Fruit fly (Drosophila melanogaster) whole organism, embryonic: ENCODE results near the gene Aasdh.

Experiments used
- B-H2 ChIP-seq: fragments of 200-800 bp; sonication (Bioruptor generic); optimal IDR thresholded peaks from 2 replicates; lab custom pipeline; 2018; ENCODE audit warnings: missing biosample characterization, mild to moderate bottlenecking, missing genetic modification characterization
- CG10267 ChIP-seq: fragments of 200-800 bp; sonication (Bioruptor generic); optimal IDR thresholded peaks from 2 replicates; lab custom pipeline; 2018; ENCODE audit warnings: missing biosample characterization, mild to moderate bottlenecking, missing genetic modification characterization, moderate library complexity
- CG10565 ChIP-seq: fragments of 200-800 bp; sonication (Bioruptor generic); optimal IDR thresholded peaks from 3 replicates; lab custom pipeline; 2016; ENCODE audit warnings: missing biosample characterization, mild to moderate bottlenecking, missing genetic modification characterization
- CG11723 ChIP-seq: fragments of 200-800 bp; sonication (Bioruptor generic); optimal IDR thresholded peaks from 2 replicates; lab custom pipeline; 2017; ENCODE audit warnings: missing biosample characterization, mild to moderate bottlenecking, missing genetic modification characterization
- CG12071 ChIP-seq: fragments of 200-800 bp; sonication (Bioruptor generic); optimal IDR thresholded peaks from 3 replicates; lab custom pipeline; 2018; ENCODE audit warnings: missing biosample characterization, mild to moderate bottlenecking, missing genetic modification characterization
- CG1603 ChIP-seq: fragments of 200-800 bp; sonication (Bioruptor generic); optimal IDR thresholded peaks from 2 replicates; lab custom pipeline; 2019; ENCODE audit warnings: missing biosample characterization, mild to moderate bottlenecking, missing genetic modification characterization, moderate library complexity
- CG18262 ChIP-seq: fragments of 200-800 bp; optimal IDR thresholded peaks from 3 replicates; lab custom pipeline; 2019; ENCODE audit warnings: missing biosample characterization, mild to moderate bottlenecking, missing genetic modification characterization, moderate library complexity
- CG1832 ChIP-seq: fragments of 200-800 bp; sonication (Bioruptor generic); optimal IDR thresholded peaks from 2 replicates; lab custom pipeline; 2017; ENCODE audit warnings: missing biosample characterization, mild to moderate bottlenecking, missing genetic modification characterization, inconsistent platforms
- CG2116 ChIP-seq: fragments of 200-800 bp; sonication (Bioruptor generic); optimal IDR thresholded peaks from 3 replicates; lab custom pipeline; 2018; ENCODE audit warnings: missing biosample characterization, mild to moderate bottlenecking, missing genetic modification characterization
- CG2129 ChIP-seq: fragments of 200-800 bp; sonication (Bioruptor generic); IDR thresholded peaks from 2 replicates; pipeline ENCODE4 v1.3.6; 2022; ENCODE audit warnings: missing biosample characterization, missing genetic modification characterization; ENCODE audit not compliant: partially characterized antibody
- CG31388 ChIP-seq: fragments of 200-800 bp; sonication (Bioruptor generic); optimal IDR thresholded peaks from 2 replicates; lab custom pipeline; 2016; ENCODE audit warnings: missing biosample characterization, missing genetic modification characterization
- CG32767 ChIP-seq: fragments of 200-800 bp; sonication (Bioruptor generic); IDR thresholded peaks from 2 replicates; pipeline ENCODE4 v1.3.6; 2022; ENCODE audit warnings: missing biosample characterization, missing genetic modification characterization
- CG4820 ChIP-seq: fragments of 200-800 bp; sonication (Bioruptor generic); optimal IDR thresholded peaks from 3 replicates; lab custom pipeline; 2016; ENCODE audit warnings: missing biosample characterization, missing genetic modification characterization
- CG5180 ChIP-seq: fragments of 200-800 bp; sonication (Bioruptor generic); optimal IDR thresholded peaks from 3 replicates; lab custom pipeline; 2017; ENCODE audit warnings: missing biosample characterization, missing genetic modification characterization, mild to moderate bottlenecking, moderate library complexity, missing genetic modification reagents
- CG7357 ChIP-seq: fragments of 200-800 bp; sonication (Bioruptor generic); IDR thresholded peaks from 3 replicates; pipeline ENCODE4 v1.3.6; 2022; ENCODE audit warnings: missing biosample characterization, missing genetic modification characterization
- CG7372 ChIP-seq: fragments of 200-800 bp; sonication (Bioruptor generic); IDR thresholded peaks from 2 replicates; pipeline ENCODE4 v1.3.6; 2022; ENCODE audit warnings: missing biosample characterization, missing genetic modification characterization
- CG7745 ChIP-seq: fragments of 200-800 bp; sonication (Bioruptor generic); optimal IDR thresholded peaks from 2 replicates; lab custom pipeline; 2018; ENCODE audit warnings: missing biosample characterization, mild to moderate bottlenecking, missing genetic modification characterization, moderate library complexity
- CG7839 ChIP-seq: fragments of 200-800 bp; sonication (Bioruptor generic); optimal IDR thresholded peaks from 3 replicates; lab custom pipeline; 2018; ENCODE audit warnings: missing biosample characterization, mild to moderate bottlenecking, missing genetic modification characterization, moderate library complexity
- CG8290 ChIP-seq, 3 experiments: fragments of 200-800 bp; sonication (Bioruptor generic); optimal IDR thresholded peaks; 2 replicates each; lab custom pipeline; 2016 to 2019; ENCODE audit warnings: missing biosample characterization in 3 of 3, missing genetic modification characterization in 3 of 3, mild to moderate bottlenecking in 2 of 3, moderate library complexity in 1 of 3
- CrebB ChIP-seq: fragments of 200-800 bp; sonication (Bioruptor generic); optimal IDR thresholded peaks from 3 replicates; lab custom pipeline; 2018; ENCODE audit warnings: missing biosample characterization, mild to moderate bottlenecking, missing genetic modification characterization
- Dek ChIP-seq: fragments of 200-800 bp; sonication (Bioruptor generic); optimal IDR thresholded peaks from 3 replicates; lab custom pipeline; 2019; ENCODE audit warnings: missing biosample characterization, mild to moderate bottlenecking, missing genetic modification characterization, moderate library complexity
- Dip3 ChIP-seq: fragments of 200-800 bp; sonication (Bioruptor generic); optimal IDR thresholded peaks from 3 replicates; lab custom pipeline; 2016; ENCODE audit warnings: missing biosample characterization, missing genetic modification characterization
- Dp ChIP-seq: fragments of 200-800 bp; sonication (Bioruptor generic); optimal IDR thresholded peaks from 2 replicates; lab custom pipeline; 2018; ENCODE audit warnings: missing biosample characterization, mild to moderate bottlenecking, missing genetic modification characterization, moderate library complexity
- Ets65A ChIP-seq: fragments of 200-800 bp; sonication (Bioruptor generic); peaks from one replicate; lab custom pipeline; 2016; ENCODE audit warnings: missing biosample characterization, missing genetic modification characterization
- MBD-R2 ChIP-seq: fragments of 200-800 bp; sonication (Bioruptor generic); IDR thresholded peaks from 2 replicates; pipeline ENCODE4 v1.3.6; 2022; ENCODE audit warnings: missing biosample characterization, missing genetic modification characterization
- NC2β ChIP-seq: fragments of 200-800 bp; sonication (Bioruptor generic); optimal IDR thresholded peaks from 2 replicates; lab custom pipeline; 2016; ENCODE audit warnings: missing biosample characterization, missing genetic modification characterization
- Rfx ChIP-seq: fragments of 200-800 bp; sonication (Bioruptor generic); IDR thresholded peaks from 2 replicates; pipeline ENCODE4 v1.3.6; 2022; ENCODE audit warnings: missing biosample characterization, missing genetic modification characterization
- Sry-δ ChIP-seq: fragments of 200-800 bp; sonication (Bioruptor generic); optimal IDR thresholded peaks from 2 replicates; lab custom pipeline; 2016; ENCODE audit warnings: missing biosample characterization, missing genetic modification characterization
- Taf1 ChIP-seq: fragments of 200-800 bp; sonication (Bioruptor generic); IDR thresholded peaks from 2 replicates; pipeline ENCODE4 v1.3.6; 2022; ENCODE audit warnings: missing biosample characterization, missing genetic modification characterization
- Tbp ChIP-seq: fragments of >200 bp; optimal IDR thresholded peaks from 2 replicates; lab custom pipeline; 2018; ENCODE audit warnings: missing biosample characterization, missing genetic modification characterization
- YL-1 ChIP-seq: fragments of 200-800 bp; sonication (Bioruptor generic); optimal IDR thresholded peaks from 3 replicates; lab custom pipeline; 2017; ENCODE audit warnings: missing biosample characterization, mild to moderate bottlenecking, missing genetic modification characterization
- bbx ChIP-seq: fragments of 200-800 bp; sonication (Bioruptor generic); IDR thresholded peaks from 2 replicates; pipeline ENCODE4 v1.3.6; 2022; ENCODE audit warnings: missing biosample characterization, missing genetic modification characterization; ENCODE audit not compliant: partially characterized antibody
- br ChIP-seq: fragments of >200 bp; optimal IDR thresholded peaks from 2 replicates; lab custom pipeline; 2017
- ci ChIP-seq: fragments of 200-800 bp; sonication (Bioruptor generic); IDR thresholded peaks from 3 replicates; pipeline ENCODE4 v1.3.6; 2022; ENCODE audit warnings: missing biosample characterization, missing genetic modification characterization
- dan ChIP-seq: fragments of 200-800 bp; sonication (Bioruptor generic); IDR thresholded peaks from 2 replicates; pipeline ENCODE4 v1.3.6; 2022; ENCODE audit warnings: missing biosample characterization, missing genetic modification characterization
- dmrt11E ChIP-seq: fragments of 200-800 bp; sonication (Bioruptor generic); optimal IDR thresholded peaks from 3 replicates; lab custom pipeline; 2018; ENCODE audit warnings: missing biosample characterization, mild to moderate bottlenecking, missing genetic modification characterization, moderate library complexity
- dmrt99B ChIP-seq: fragments of 200-800 bp; sonication (Bioruptor generic); optimal IDR thresholded peaks from 2 replicates; lab custom pipeline; 2018; ENCODE audit warnings: missing biosample characterization, mild to moderate bottlenecking, missing genetic modification characterization, moderate library complexity
- dysf ChIP-seq: fragments of 200-800 bp; sonication (Bioruptor generic); IDR thresholded peaks from 3 replicates; pipeline ENCODE4 v1.3.6; 2022; ENCODE audit warnings: missing biosample characterization, missing genetic modification characterization
- exex ChIP-seq: fragments of 200-800 bp; sonication (Bioruptor generic); optimal IDR thresholded peaks from 4 replicates; lab custom pipeline; 2018; ENCODE audit warnings: missing biosample characterization, mild to moderate bottlenecking, missing genetic modification characterization, moderate library complexity
- grau ChIP-seq: fragments of 200-800 bp; optimal IDR thresholded peaks from 3 replicates; lab custom pipeline; 2019; ENCODE audit warnings: missing biosample characterization, mild to moderate bottlenecking, missing genetic modification characterization, moderate library complexity
- jigr1 ChIP-seq: fragments of 200-800 bp; sonication (Bioruptor generic); IDR thresholded peaks from 3 replicates; pipeline ENCODE4 v1.3.6; 2022; ENCODE audit warnings: missing biosample characterization, missing genetic modification characterization
- prd ChIP-seq, 3 experiments: fragments of >200 bp in 2 of 3; fragments of 200-800 bp in 1 of 3; sonication (Bioruptor generic) in 1 of 3; optimal IDR thresholded peaks in 2 of 3; IDR thresholded peaks in 1 of 3; 2 replicates in 2 of 3; 3 replicates in 1 of 3; pipeline versions ENCODE4 v1.3.6 to Lab custom; 2017 to 2022; ENCODE audit warnings: missing biosample characterization in 1 of 3, missing genetic modification characterization in 1 of 3
- tgo ChIP-seq: fragments of 200-800 bp; sonication (Bioruptor generic); IDR thresholded peaks from 3 replicates; pipeline ENCODE4 v1.3.6; 2022; ENCODE audit warnings: missing biosample characterization, missing genetic modification characterization
- tin ChIP-seq: fragments of 200-800 bp; sonication (Bioruptor generic); optimal IDR thresholded peaks from 3 replicates; lab custom pipeline; 2016; ENCODE audit warnings: missing biosample characterization, missing genetic modification characterization
- tll ChIP-seq, 2 experiments: fragments of 200-800 bp in 1 of 2; fragments of >200 bp in 1 of 2; sonication (Bioruptor generic) in 1 of 2; optimal IDR thresholded peaks; 2 replicates each; lab custom pipeline; 2017 to 2019; ENCODE audit warnings: missing biosample characterization in 2 of 2, missing genetic modification characterization in 2 of 2, mild to moderate bottlenecking in 1 of 2, moderate library complexity in 1 of 2
- tna ChIP-seq: fragments of 200-800 bp; sonication (Bioruptor generic); IDR thresholded peaks from 2 replicates; pipeline ENCODE4 v1.3.6; 2022; ENCODE audit warnings: missing biosample characterization, missing genetic modification characterization; ENCODE audit not compliant: partially characterized antibody
- unc-4 ChIP-seq: fragments of 200-800 bp; sonication (Bioruptor generic); IDR thresholded peaks from 2 replicates; pipeline ENCODE4 v1.3.6; 2022; ENCODE audit warnings: missing biosample characterization, missing genetic modification characterization; ENCODE audit not compliant: partially characterized antibody

Gene Aasdh

DNA sequence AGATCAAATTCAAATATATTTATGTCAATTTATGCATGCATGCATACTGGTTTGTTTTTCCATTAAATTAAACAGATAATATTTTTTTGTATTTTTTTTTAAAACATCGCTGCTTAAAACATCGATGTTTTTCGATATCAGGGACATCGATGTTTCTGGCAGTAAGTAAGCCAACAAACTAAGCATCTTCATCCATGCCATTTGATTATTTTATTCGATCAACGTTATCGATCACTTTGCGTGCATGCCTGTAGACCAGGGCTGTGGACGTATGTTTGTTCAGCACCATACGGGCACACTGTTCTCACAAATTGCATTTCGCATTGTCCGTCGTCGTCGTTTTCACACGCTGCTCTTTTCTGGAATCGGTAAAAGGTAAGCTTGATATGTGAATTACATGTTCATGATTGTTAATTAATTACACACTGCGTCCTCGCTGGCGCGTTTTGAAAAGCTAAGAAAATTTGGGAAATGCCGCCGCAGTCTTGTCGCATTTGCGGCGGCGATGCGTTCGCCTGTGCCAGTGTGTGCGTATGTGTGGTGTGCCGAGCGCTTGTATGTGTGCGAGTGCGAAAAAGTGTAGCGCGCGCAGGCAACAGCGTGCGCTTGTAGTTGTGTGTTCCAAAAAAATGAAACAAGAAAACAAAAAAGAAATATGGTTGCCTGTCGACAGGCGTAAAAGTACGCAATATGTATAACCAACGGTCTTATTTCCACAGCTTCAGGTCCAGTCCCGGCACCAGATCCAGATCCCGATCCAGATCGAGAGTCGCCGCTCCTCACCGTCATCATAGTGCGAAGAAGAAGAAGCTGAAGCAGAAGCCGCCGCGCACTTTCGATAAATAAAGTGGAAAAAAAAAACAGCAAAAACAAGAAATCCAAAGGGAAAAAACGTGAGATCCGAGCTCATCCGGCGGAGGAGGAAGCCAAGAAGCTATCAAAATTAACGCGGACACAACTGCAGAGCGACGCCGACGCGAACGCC, 45.8 kb downstream of the Aasdh start, which contains the start of gene emb (continued):
- TF ChIP-seq dmrt11E (tag; lab: Kevin White, UChicago) = peak; percentile 48
- peak; percentile 69 for TF ChIP-seq Rfx (GFP tag; lab: Robert Waterston, UW)
- TF ChIP-seq dmrt99B (tag; lab: Kevin White, UChicago) = no peak
- peak; percentile 65 for TF ChIP-seq Dp (GFP tag; lab: Kevin White, UChicago)
- TF ChIP-seq prd (optimal IDR thresholded peaks at IDR 0.05; lab: Kevin White, UChicago) = no peak
- TF ChIP-seq prd (GFP tag; IDR thresholded peaks at IDR 0.05; lab: Robert Waterston, UW) = peak; percentile 31; the same call in 1 of the 3 replicates
- peak; percentile 33 for TF ChIP-seq CrebB (tag; lab: Kevin White, UChicago)
- TF ChIP-seq NC2β = peak; percentile 47
- peak; percentile 94 for TF ChIP-seq CG5180 (GFP tag; lab: Kevin White, UChicago)
- TF ChIP-seq YL-1 (GFP tag; lab: Kevin White, UChicago) = peak; percentile 85
- no peak for TF ChIP-seq CG10565
- peak; percentile 96 for TF ChIP-seq bbx (GFP tag; lab: Robert Waterston, UW)
- no peak for TF ChIP-seq CG12071 (GFP tag; lab: Kevin White, UChicago)
- TF ChIP-seq CG7357 (GFP tag; lab: Robert Waterston, UW) = no peak
- TF ChIP-seq CG10267 (tag; lab: Kevin White, UChicago) = peak; percentile 74
- peak; percentile 64 for TF ChIP-seq B-H2 (GFP tag; lab: Kevin White, UChicago)
- TF ChIP-seq CG1603 (tag; lab: Kevin White, UChicago) = peak; percentile 85
- peak; percentile 94 for TF ChIP-seq Ets65A (GFP tag; lab: Kevin White, UChicago)
- no peak for TF ChIP-seq br (lab: Kevin White, UChicago)
- peak; percentile 100 for TF ChIP-seq CG2116 (GFP tag; lab: Kevin White, UChicago)
- no peak for TF ChIP-seq CG7745
- TF ChIP-seq CG4820 (GFP tag; lab: Kevin White, UChicago) = peak; percentile 48
- peak in 1 of 2 experiments; percentile 1 for TF ChIP-seq tll (GFP tag; optimal IDR thresholded peaks at IDR 0.05; lab: Kevin White, UChicago)
- TF ChIP-seq tna (GFP tag; lab: Robert Waterston, UW) = peak; percentile 99
- TF ChIP-seq ci (GFP tag; lab: Robert Waterston, UW) = 0 out of 3 replicates have a peak, but pooled peaks have one; percentile 15
- 0 out of 2 replicates have a peak, but pooled peaks have one; percentile 24 for TF ChIP-seq Taf1 (GFP tag; lab: Robert Waterston, UW)
- TF ChIP-seq MBD-R2 = peak; percentile 69
- no peak for TF ChIP-seq Dek (tag; lab: Kevin White, UChicago)
- no peak for TF ChIP-seq CG1832 (GFP tag; lab: Kevin White, UChicago)
- no peak for TF ChIP-seq CG7372
- peak; percentile 49 for TF ChIP-seq grau (tag; lab: Kevin White, UChicago)
- peak; percentile 34 for TF ChIP-seq tin
- no peak for TF ChIP-seq exex (tag; lab: Kevin White, UChicago)
- TF ChIP-seq unc-4 (GFP tag; lab: Robert Waterston, UW) = peak; percentile 87
- TF ChIP-seq CG11723 (GFP tag; lab: Kevin White, UChicago) = no peak
- peak; percentile 57; the same call in 1 of the 3 replicates for TF ChIP-seq jigr1
- TF ChIP-seq CG18262 (tag; lab: Kevin White, UChicago) = peak; percentile 42
- peak; percentile 95 for TF ChIP-seq CG8290 (GFP tag; optimal IDR thresholded peaks at IDR 0.05; lab: Kevin White, UChicago)
- TF ChIP-seq CG8290 (tag; optimal IDR thresholded peaks at IDR 0.05; lab: Kevin White, UChicago) = peak in 1 of 2 experiments; percentile 93
- peak; percentile 67; the same call in 1 of the 2 replicates for TF ChIP-seq CG2129
- peak; percentile 57; the same call in 2 of the 3 replicates for TF ChIP-seq dysf (GFP tag; lab: Robert Waterston, UW)
- TF ChIP-seq Tbp (GFP tag; lab: Kevin White, UChicago) = no peak
- TF ChIP-seq CG7839 (tag; lab: Kevin White, UChicago) = no peak
- TF ChIP-seq dan (GFP tag; lab: Robert Waterston, UW) = no peak
- TF ChIP-seq Sry-δ (GFP tag; lab: Kevin White, UChicago) = peak; percentile 89
- TF ChIP-seq Dip3 = no peak
- TF ChIP-seq tgo (GFP tag; lab: Robert Waterston, UW) = no peak
- no peak for TF ChIP-seq CG32767 (GFP tag; lab: Robert Waterston, UW)
- TF ChIP-seq CG31388 = no peak
